Worm (Caenorhabditis elegans) whole organism, L2 larva: ENCODE data around the gene cav-1.

ENCODE experiments used
- C34F6.9 ChIP-seq: fragments of 150-350 bp; optimal IDR thresholded peaks from 2 replicates; lab custom pipeline; 2014; ENCODE audit warnings: missing biosample characterization, missing genetic modification characterization
- F13H6.1 ChIP-seq: sonication (generic microtip); optimal IDR thresholded peaks from 2 replicates; lab custom pipeline; 2016; ENCODE audit warnings: missing genetic modification characterization, missing compliant biosample characterization
- R02D3.7 ChIP-seq: fragments of 150-350 bp; optimal IDR thresholded peaks from 2 replicates; lab custom pipeline; 2014; ENCODE audit warnings: missing biosample characterization, missing genetic modification characterization
- Y55F3AM.14 ChIP-seq: fragments of 200-800 bp; sonication (Bioruptor generic); optimal IDR thresholded peaks from 2 replicates; lab custom pipeline; 2018; ENCODE audit warnings: mild to moderate bottlenecking, missing genetic modification characterization, missing compliant biosample characterization
- ZK546.5 ChIP-seq: sonication (generic microtip); optimal IDR thresholded peaks from 2 replicates; lab custom pipeline; 2017; ENCODE audit warnings: missing biosample characterization, missing genetic modification characterization
- alr-1 ChIP-seq: fragments of 150-350 bp; optimal IDR thresholded peaks from 2 replicates; lab custom pipeline; 2014; ENCODE audit warnings: missing biosample characterization, missing genetic modification characterization
- aly-2 ChIP-seq: fragments of 150-350 bp; optimal IDR thresholded peaks from 2 replicates; lab custom pipeline; 2014; ENCODE audit warnings: missing biosample characterization, missing genetic modification characterization
- ama-1 ChIP-seq: fragments of 150-350 bp; optimal IDR thresholded peaks from 2 replicates; lab custom pipeline; 2018; ENCODE audit warnings: inconsistent platforms
- blmp-1 ChIP-seq: sonication (generic microtip); optimal IDR thresholded peaks from 2 replicates; lab custom pipeline; 2017; ENCODE audit warnings: missing genetic modification characterization, mild to moderate bottlenecking, missing compliant biosample characterization, antibody characterized with exemption, moderate library complexity; ENCODE audit not compliant: insufficient read depth
- ceh-82 ChIP-seq: fragments of 150-350 bp; optimal IDR thresholded peaks from 2 replicates; lab custom pipeline; 2014; ENCODE audit warnings: missing biosample characterization, missing genetic modification characterization
- crh-2 ChIP-seq: sonication (generic microtip); optimal IDR thresholded peaks from 2 replicates; lab custom pipeline; 2017; ENCODE audit warnings: missing biosample characterization, missing genetic modification characterization
- dmd-4 ChIP-seq: sonication (generic microtip); optimal IDR thresholded peaks from 2 replicates; lab custom pipeline; 2017; ENCODE audit warnings: missing biosample characterization, missing genetic modification characterization
- egl-27 ChIP-seq: sonication (generic microtip); optimal IDR thresholded peaks from 3 replicates; lab custom pipeline; 2017; ENCODE audit warnings: missing biosample characterization, missing genetic modification reagents, missing genetic modification characterization
- elt-1 ChIP-seq: fragments of 150-350 bp; optimal IDR thresholded peaks from 2 replicates; lab custom pipeline; 2014; ENCODE audit warnings: missing biosample characterization, missing genetic modification characterization
- fos-1 ChIP-seq: fragments of 150-350 bp; optimal IDR thresholded peaks from 2 replicates; lab custom pipeline; 2014; ENCODE audit warnings: missing biosample characterization, missing genetic modification characterization
- lin-39 ChIP-seq: fragments of 150-350 bp; optimal IDR thresholded peaks from 2 replicates; lab custom pipeline; 2014; ENCODE audit warnings: missing biosample characterization, missing genetic modification reagents, missing genetic modification characterization
- lsy-2 ChIP-seq, 2 experiments: fragments of 150-350 bp in 1 of 2; sonication (generic microtip) in 1 of 2; optimal IDR thresholded peaks; 2 replicates each; lab custom pipeline; 2014 to 2017; ENCODE audit warnings: missing biosample characterization in 2 of 2, missing genetic modification characterization in 2 of 2
- mbf-1 ChIP-seq: sonication (generic microtip); optimal IDR thresholded peaks from 2 replicates; lab custom pipeline; 2017; ENCODE audit warnings: missing biosample characterization, missing genetic modification characterization
- mdl-1 ChIP-seq, 2 experiments: fragments of 150-350 bp in 1 of 2; sonication (generic microtip) in 1 of 2; optimal IDR thresholded peaks; 2 replicates each; lab custom pipeline; 2017; ENCODE audit warnings: missing biosample characterization in 2 of 2, missing genetic modification characterization in 2 of 2
- nhr-10 ChIP-seq: sonication (generic microtip); optimal IDR thresholded peaks from 2 replicates; lab custom pipeline; 2017; ENCODE audit warnings: missing biosample characterization, missing genetic modification characterization
- nhr-11 ChIP-seq: fragments of 150-350 bp; optimal IDR thresholded peaks from 2 replicates; lab custom pipeline; 2014; ENCODE audit warnings: missing biosample characterization, missing genetic modification characterization
- nhr-12 ChIP-seq: fragments of 150-350 bp; optimal IDR thresholded peaks from 2 replicates; lab custom pipeline; 2014; ENCODE audit warnings: missing biosample characterization, missing genetic modification characterization
- nhr-129 ChIP-seq: fragments of 150-350 bp; optimal IDR thresholded peaks from 2 replicates; lab custom pipeline; 2014; ENCODE audit warnings: missing biosample characterization, missing genetic modification characterization
- nhr-21 ChIP-seq: fragments of 150-350 bp; optimal IDR thresholded peaks from 2 replicates; lab custom pipeline; 2014; ENCODE audit warnings: missing biosample characterization, missing genetic modification characterization
- nhr-237 ChIP-seq: fragments of 150-350 bp; optimal IDR thresholded peaks from 2 replicates; lab custom pipeline; 2014; ENCODE audit warnings: missing biosample characterization, missing genetic modification characterization
- nhr-25 ChIP-seq: fragments of 150-350 bp; sonication (generic microtip); optimal IDR thresholded peaks from 3 replicates; lab custom pipeline; 2014; ENCODE audit warnings: missing biosample characterization, missing genetic modification characterization
- sem-4 ChIP-seq: fragments of 150-350 bp; optimal IDR thresholded peaks from 2 replicates; lab custom pipeline; 2014; ENCODE audit warnings: missing biosample characterization, missing genetic modification reagents, missing genetic modification characterization
- sma-3 ChIP-seq: sonication (generic microtip); optimal IDR thresholded peaks from 2 replicates; lab custom pipeline; 2016; ENCODE audit warnings: missing genetic modification reagents, missing genetic modification characterization, missing compliant biosample characterization
- sma-9 ChIP-seq, 2 experiments: fragments of 150-350 bp in 1 of 2; sonication (generic microtip) in 1 of 2; optimal IDR thresholded peaks; 2 replicates each; lab custom pipeline; 2014 to 2016; ENCODE audit warnings: missing genetic modification characterization in 2 of 2, mild to moderate bottlenecking in 1 of 2, missing biosample characterization in 1 of 2, missing compliant biosample characterization in 1 of 2, missing genetic modification reagents in 1 of 2, moderate library complexity in 1 of 2
- unc-39 ChIP-seq: fragments of 150-350 bp; optimal IDR thresholded peaks from 2 replicates; lab custom pipeline; 2014; ENCODE audit warnings: missing biosample characterization, missing genetic modification characterization
- unc-55 ChIP-seq: fragments of 150-350 bp; sonication (generic microtip); optimal IDR thresholded peaks from 3 replicates; lab custom pipeline; 2014; ENCODE audit warnings: missing biosample characterization, missing genetic modification reagents, missing genetic modification characterization
- zag-1 ChIP-seq: fragments of 150-350 bp; optimal IDR thresholded peaks from 2 replicates; lab custom pipeline; 2014; ENCODE audit warnings: missing biosample characterization, missing genetic modification characterization
- ztf-1 ChIP-seq: fragments of 200-800 bp; sonication (Bioruptor generic); conservative IDR thresholded peaks from 2 replicates; pipeline ENCODE4 v1.3.6; 2022; ENCODE audit warnings: missing genetic modification characterization, missing compliant biosample characterization
- ztf-11 ChIP-seq: sonication (generic microtip); optimal IDR thresholded peaks from 2 replicates; lab custom pipeline; 2017; ENCODE audit warnings: missing biosample characterization, missing genetic modification characterization
- ztf-4 ChIP-seq: fragments of 150-350 bp; optimal IDR thresholded peaks from 2 replicates; lab custom pipeline; 2014; ENCODE audit warnings: missing biosample characterization, missing genetic modification characterization

The cav-1 gene

ce11 chrIV:9772096-9772720 is at the start of gene cav-1:
Gene cav-1 (plus strand): TSS chrIV:9772510.
- TF ChIP-seq aly-2 (tag; lab: Kevin White, UChicago) (no peak), ztf-1 (GFP tag; lab: Robert Waterston, UW) (no peak), nhr-25 (no peak), Y55F3AM.14 (GFP tag; lab: Kevin White, UChicago) (no peak), blmp-1 (no peak), dmd-4 (tag; lab: Kevin White, UChicago) (no peak)

DNA sequence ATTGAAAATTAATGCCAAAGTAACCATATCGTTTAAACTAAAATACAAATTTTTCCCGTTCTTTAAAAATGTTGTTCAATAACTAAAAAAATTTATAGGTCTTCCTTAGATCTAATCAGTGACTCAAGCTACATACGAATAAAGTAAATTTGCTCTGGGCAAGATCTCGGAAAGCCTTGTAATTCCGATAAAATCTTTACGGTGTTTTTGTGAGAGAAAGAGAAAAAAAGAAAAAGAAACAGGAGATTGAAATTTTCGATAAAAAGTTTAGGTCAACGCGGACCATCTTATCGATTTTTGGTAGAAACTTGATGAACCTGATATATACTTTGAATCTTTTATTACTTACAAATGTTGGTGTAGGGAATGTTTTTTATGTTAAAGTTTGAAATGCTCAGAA is 49.1 kb upstream of the cav-1 start:
- TF ChIP-seq sma-3 (GFP tag; lab: Kevin White, UChicago) (no peak), ceh-82 (tag; lab: Kevin White, UChicago) (no peak), elt-1 (tag; lab: Kevin White, UChicago) (peak; percentile 55), sma-9 (GFP tag; optimal IDR thresholded peaks at IDR 0.05; lab: Kevin White, UChicago) (peak; percentile 64), sma-9 (tag; optimal IDR thresholded peaks at IDR 0.05; lab: Kevin White, UChicago) (no peak), ZK546.5 (no peak), crh-2 (no peak), mdl-1 (tag; optimal IDR thresholded peaks at IDR 0.05; lab: Kevin White, UChicago) (no peak), egl-27 (tag; lab: Kevin White, UChicago) (no peak), nhr-25 (peak; percentile 41), unc-39 (no peak), ztf-4 (tag; lab: Kevin White, UChicago) (no peak), nhr-11 (tag; lab: Kevin White, UChicago) (no peak), nhr-21 (no peak), ztf-11 (tag; lab: Kevin White, UChicago) (no peak), mbf-1 (tag; lab: Kevin White, UChicago) (no peak), lsy-2 (tag; optimal IDR thresholded peaks at IDR 0.05; lab: Kevin White, UChicago) (no peak)

- TF ChIP-seq ztf-1 (GFP tag; lab: Robert Waterston, UW) = no peak
- no peak for TF ChIP-seq sma-3 (GFP tag; lab: Kevin White, UChicago)
- TF ChIP-seq unc-55 (GFP tag; lab: Kevin White, UChicago) = no peak
- no peak for TF ChIP-seq ceh-82 (tag; lab: Kevin White, UChicago)
- TF ChIP-seq F13H6.1 = no peak
- TF ChIP-seq alr-1 (tag; lab: Kevin White, UChicago) = no peak
These were observed 47.4 kb upstream of the cav-1 start, which contains the start of the genes nhr-138 and C28D4.18 for ce11 chrIV:9724948-9725347. Gene nhr-138 (plus strand): TSS chrIV:9725251. Gene C28D4.18 (plus strand): TSS chrIV:9725280.

- no peak for TF ChIP-seq nhr-10
- no peak for TF ChIP-seq ZK546.5
- no peak for TF ChIP-seq fos-1 (tag; lab: Kevin White, UChicago)
- TF ChIP-seq blmp-1 = no peak
- TF ChIP-seq nhr-21 = peak; percentile 47
- no peak for TF ChIP-seq nhr-12
- no peak for TF ChIP-seq elt-1 (tag; lab: Kevin White, UChicago)
- TF ChIP-seq sma-9 (GFP tag; optimal IDR thresholded peaks at IDR 0.05; lab: Kevin White, UChicago) = peak; percentile 4
- TF ChIP-seq sma-9 (tag; optimal IDR thresholded peaks at IDR 0.05; lab: Kevin White, UChicago) = no peak
- no peak for TF ChIP-seq mbf-1 (tag; lab: Kevin White, UChicago)
- no peak for TF ChIP-seq zag-1
- no peak for TF ChIP-seq nhr-129
- no peak for TF ChIP-seq C34F6.9 (tag; lab: Kevin White, UChicago)
- no peak for TF ChIP-seq ztf-11 (tag; lab: Kevin White, UChicago)
- no peak for TF ChIP-seq nhr-25
- no peak for TF ChIP-seq mdl-1 (tag; optimal IDR thresholded peaks at IDR 0.05; lab: Kevin White, UChicago)
- no peak for TF ChIP-seq nhr-237 (tag; lab: Kevin White, UChicago)
- TF ChIP-seq dmd-4 (tag; lab: Kevin White, UChicago) = no peak
- peak in 1 of 2 experiments; percentile 29 for TF ChIP-seq lsy-2 (tag; optimal IDR thresholded peaks at IDR 0.05; lab: Kevin White, UChicago)
- no peak for TF ChIP-seq F13H6.1
- no peak for TF ChIP-seq ama-1 (lab: Kevin White, UChicago)
- TF ChIP-seq crh-2 = no peak
- TF ChIP-seq sem-4 = no peak
- no peak for TF ChIP-seq lin-39 (tag; lab: Kevin White, UChicago)
- no peak for TF ChIP-seq sma-3 (GFP tag; lab: Kevin White, UChicago)
- TF ChIP-seq R02D3.7 (tag; lab: Kevin White, UChicago) = no peak
These were observed 46.8 kb upstream of the cav-1 start for ce11 chrIV:9725468-9725985.
